Worm (Caenorhabditis elegans) whole organism, late embryonic: Measurements from ENCODE around the gene T24D3.2.

Experiments
- C08G9.2 ChIP-seq: sonication (generic microtip); optimal IDR thresholded peaks from 2 replicates; lab custom pipeline; 2016; ENCODE audit warnings: mild to moderate bottlenecking, missing genetic modification characterization, moderate library complexity, missing compliant biosample characterization
- C38D4.7 ChIP-seq: fragments of 200-800 bp; sonication (Bioruptor generic); optimal IDR thresholded peaks from 2 replicates; lab custom pipeline; 2018; ENCODE audit warnings: mild to moderate bottlenecking, missing genetic modification characterization, moderate library complexity, missing compliant biosample characterization
- K02D7.2 ChIP-seq: sonication (generic microtip); optimal IDR thresholded peaks from 2 replicates; lab custom pipeline; 2017; ENCODE audit warnings: mild to moderate bottlenecking, missing genetic modification characterization, missing compliant biosample characterization
- K09A11.1 ChIP-seq: sonication (generic microtip); optimal IDR thresholded peaks from 2 replicates; lab custom pipeline; 2017; ENCODE audit warnings: antibody characterized with exemption, mild to moderate bottlenecking, missing genetic modification characterization, missing compliant biosample characterization; ENCODE audit not compliant: insufficient read depth
- T23F11.4 ChIP-seq: fragments of 200-800 bp; sonication (Bioruptor generic); optimal IDR thresholded peaks from 2 replicates; lab custom pipeline; 2018; ENCODE audit warnings: mild to moderate bottlenecking, missing genetic modification characterization, missing compliant biosample characterization
- Y22D7AL.16 ChIP-seq: sonication (generic microtip); optimal IDR thresholded peaks from 2 replicates; lab custom pipeline; 2016; ENCODE audit warnings: missing genetic modification characterization, missing compliant biosample characterization
- ahr-1 ChIP-seq: sonication (generic microtip); optimal IDR thresholded peaks from 2 replicates; lab custom pipeline; 2016; ENCODE audit warnings: missing genetic modification characterization, missing compliant biosample characterization
- ceh-14 ChIP-seq: sonication (generic microtip); optimal IDR thresholded peaks from 2 replicates; lab custom pipeline; 2016; ENCODE audit warnings: missing genotype, missing genetic modification characterization, missing compliant biosample characterization
- ceh-19 ChIP-seq: fragments of 200-800 bp; sonication (Bioruptor generic); optimal IDR thresholded peaks from 2 replicates; lab custom pipeline; 2018; ENCODE audit warnings: mild to moderate bottlenecking, missing genetic modification characterization, missing compliant biosample characterization
- ceh-30 ChIP-seq: fragments of 150-350 bp; optimal IDR thresholded peaks from 2 replicates; lab custom pipeline; 2014; ENCODE audit warnings: missing biosample characterization, missing genetic modification characterization
- ceh-31 ChIP-seq: sonication (generic microtip); optimal IDR thresholded peaks from 2 replicates; lab custom pipeline; 2016; ENCODE audit warnings: missing genetic modification characterization, missing compliant biosample characterization
- ceh-48 ChIP-seq: sonication (generic microtip); optimal IDR thresholded peaks from 2 replicates; lab custom pipeline; 2016; ENCODE audit warnings: missing genetic modification characterization, inconsistent platforms, missing compliant biosample characterization
- ceh-6 ChIP-seq: fragments of 200-800 bp; sonication (Bioruptor generic); optimal IDR thresholded peaks from 2 replicates; lab custom pipeline; 2018; ENCODE audit warnings: mild to moderate bottlenecking, missing genetic modification characterization, missing compliant biosample characterization
- ceh-9 ChIP-seq: sonication (generic microtip); optimal IDR thresholded peaks from 2 replicates; lab custom pipeline; 2016; ENCODE audit warnings: mild to moderate bottlenecking, missing genetic modification characterization, inconsistent platforms, missing compliant biosample characterization
- che-1 ChIP-seq: sonication (generic microtip); optimal IDR thresholded peaks from 2 replicates; lab custom pipeline; 2016; ENCODE audit warnings: mild to moderate bottlenecking, missing genetic modification characterization, missing compliant biosample characterization
- dve-1 ChIP-seq: sonication (generic microtip); optimal IDR thresholded peaks from 2 replicates; lab custom pipeline; 2017; ENCODE audit warnings: antibody characterized with exemption, mild to moderate bottlenecking, missing genetic modification characterization, missing compliant biosample characterization
- elt-2 ChIP-seq: sonication (generic microtip); optimal IDR thresholded peaks from 2 replicates; lab custom pipeline; 2016; ENCODE audit warnings: missing genetic modification reagents, missing genetic modification characterization, missing compliant biosample characterization
- ets-4 ChIP-seq: sonication (generic microtip); optimal IDR thresholded peaks from 2 replicates; lab custom pipeline; 2016; ENCODE audit warnings: missing genetic modification characterization, missing compliant biosample characterization
- fax-1 ChIP-seq: sonication (generic microtip); optimal IDR thresholded peaks from 2 replicates; lab custom pipeline; 2016; ENCODE audit warnings: missing genotype, missing genetic modification characterization, missing compliant biosample characterization
- fkh-6 ChIP-seq: sonication (generic microtip); optimal IDR thresholded peaks from 2 replicates; lab custom pipeline; 2016; ENCODE audit warnings: missing genetic modification characterization, missing compliant biosample characterization
- gmeb-2 ChIP-seq: sonication (generic microtip); optimal IDR thresholded peaks from 2 replicates; lab custom pipeline; 2016; ENCODE audit warnings: missing genetic modification characterization, inconsistent platforms, missing compliant biosample characterization
- hlh-13 ChIP-seq: fragments of 200-800 bp; sonication (Bioruptor generic); optimal IDR thresholded peaks from 2 replicates; lab custom pipeline; 2018; ENCODE audit warnings: mild to moderate bottlenecking, missing genetic modification characterization, missing compliant biosample characterization
- hlh-15 ChIP-seq: sonication (generic microtip); optimal IDR thresholded peaks from 2 replicates; lab custom pipeline; 2016; ENCODE audit warnings: missing genetic modification characterization, missing compliant biosample characterization
- hlh-30 ChIP-seq: sonication (generic microtip); optimal IDR thresholded peaks from 2 replicates; lab custom pipeline; 2017; ENCODE audit warnings: antibody characterized with exemption, missing genetic modification characterization, missing compliant biosample characterization; ENCODE audit not compliant: insufficient read depth
- hlh-6 ChIP-seq: sonication (generic microtip); optimal IDR thresholded peaks from 2 replicates; lab custom pipeline; 2016; ENCODE audit warnings: missing genotype, missing genetic modification characterization, missing compliant biosample characterization
- hlh-8 ChIP-seq: sonication (generic microtip); optimal IDR thresholded peaks from 2 replicates; lab custom pipeline; 2016; ENCODE audit warnings: missing genotype, missing genetic modification characterization, missing compliant biosample characterization
- lim-6 ChIP-seq: sonication (generic microtip); optimal IDR thresholded peaks from 2 replicates; lab custom pipeline; 2016; ENCODE audit warnings: missing genetic modification characterization, missing compliant biosample characterization
- lin-11 ChIP-seq: fragments of 200-800 bp; sonication (Bioruptor generic); optimal IDR thresholded peaks from 2 replicates; lab custom pipeline; 2018; ENCODE audit warnings: mild to moderate bottlenecking, missing genetic modification characterization, missing compliant biosample characterization
- nfya-1 ChIP-seq: sonication (generic microtip); optimal IDR thresholded peaks from 2 replicates; lab custom pipeline; 2017; ENCODE audit warnings: missing genetic modification characterization, mild to moderate bottlenecking, missing compliant biosample characterization, antibody characterized with exemption, moderate library complexity
- nhr-232 ChIP-seq: sonication (generic microtip); optimal IDR thresholded peaks from 2 replicates; lab custom pipeline; 2016; ENCODE audit warnings: missing genetic modification characterization, missing compliant biosample characterization
- odd-2 ChIP-seq: sonication (generic microtip); optimal IDR thresholded peaks from 2 replicates; lab custom pipeline; 2017; ENCODE audit warnings: antibody characterized with exemption, mild to moderate bottlenecking, missing genetic modification characterization, missing compliant biosample characterization
- pat-9 ChIP-seq: fragments of 200-800 bp; sonication (Bioruptor generic); optimal IDR thresholded peaks from 2 replicates; lab custom pipeline; 2018; ENCODE audit warnings: mild to moderate bottlenecking, missing genetic modification characterization, moderate library complexity, missing compliant biosample characterization
- pax-1 ChIP-seq: fragments of 150-350 bp; optimal IDR thresholded peaks from 2 replicates; lab custom pipeline; 2014; ENCODE audit warnings: missing biosample characterization, missing genetic modification characterization
- pha-2 ChIP-seq: sonication (generic microtip); optimal IDR thresholded peaks from 2 replicates; lab custom pipeline; 2017; ENCODE audit warnings: mild to moderate bottlenecking, missing genetic modification characterization, missing compliant biosample characterization
- ref-2 ChIP-seq: sonication (generic microtip); optimal IDR thresholded peaks from 2 replicates; lab custom pipeline; 2016; ENCODE audit warnings: missing genetic modification characterization, missing compliant biosample characterization
- sdc-2 ChIP-seq: sonication (generic microtip); optimal IDR thresholded peaks from 2 replicates; lab custom pipeline; 2016; ENCODE audit warnings: missing genotype, missing genetic modification characterization, missing compliant biosample characterization
- sox-2 ChIP-seq: fragments of 200-800 bp; sonication (Bioruptor generic); IDR thresholded peaks from 2 replicates; pipeline ENCODE4 v1.3.6; 2022; ENCODE audit warnings: missing genetic modification reagents, missing genetic modification characterization, missing compliant biosample characterization
- sox-4 ChIP-seq: sonication (generic microtip); optimal IDR thresholded peaks from 2 replicates; lab custom pipeline; 2017; ENCODE audit warnings: mild to moderate bottlenecking, missing genetic modification characterization, inconsistent platforms, missing compliant biosample characterization
- tbx-2 ChIP-seq: sonication (generic microtip); optimal IDR thresholded peaks from 2 replicates; lab custom pipeline; 2016; ENCODE audit warnings: missing genetic modification characterization, missing compliant biosample characterization
- tbx-7 ChIP-seq: sonication (generic microtip); optimal IDR thresholded peaks from 2 replicates; lab custom pipeline; 2016; ENCODE audit warnings: missing genotype, missing genetic modification characterization, missing compliant biosample characterization
- ttx-3 ChIP-seq: sonication (generic microtip); optimal IDR thresholded peaks from 2 replicates; lab custom pipeline; 2016; ENCODE audit warnings: missing genetic modification reagents, missing genetic modification characterization, missing compliant biosample characterization
- unc-3 ChIP-seq, 2 experiments: fragments of 200-800 bp in 1 of 2; sonication (Bioruptor generic) in 1 of 2; sonication (generic microtip) in 1 of 2; conservative IDR thresholded peaks in 1 of 2; optimal IDR thresholded peaks in 1 of 2; 2 replicates each; pipeline versions ENCODE4 v1.3.6 to Lab custom; 2016 to 2022; ENCODE audit warnings: missing compliant biosample characterization in 2 of 2, missing genetic modification characterization in 2 of 2, missing genetic modification reagents in 1 of 2
- unc-55 ChIP-seq: sonication (generic microtip); optimal IDR thresholded peaks from 2 replicates; lab custom pipeline; 2017; ENCODE audit warnings: missing biosample characterization, missing genetic modification reagents, missing genetic modification characterization
- zip-5 ChIP-seq: sonication (generic microtip); optimal IDR thresholded peaks from 2 replicates; lab custom pipeline; 2016; ENCODE audit warnings: missing genetic modification characterization, missing compliant biosample characterization
- ztf-16 ChIP-seq: sonication (generic microtip); optimal IDR thresholded peaks from 2 replicates; lab custom pipeline; 2017; ENCODE audit warnings: missing genetic modification characterization, missing compliant biosample characterization

The T24D3.2 gene

DNA sequence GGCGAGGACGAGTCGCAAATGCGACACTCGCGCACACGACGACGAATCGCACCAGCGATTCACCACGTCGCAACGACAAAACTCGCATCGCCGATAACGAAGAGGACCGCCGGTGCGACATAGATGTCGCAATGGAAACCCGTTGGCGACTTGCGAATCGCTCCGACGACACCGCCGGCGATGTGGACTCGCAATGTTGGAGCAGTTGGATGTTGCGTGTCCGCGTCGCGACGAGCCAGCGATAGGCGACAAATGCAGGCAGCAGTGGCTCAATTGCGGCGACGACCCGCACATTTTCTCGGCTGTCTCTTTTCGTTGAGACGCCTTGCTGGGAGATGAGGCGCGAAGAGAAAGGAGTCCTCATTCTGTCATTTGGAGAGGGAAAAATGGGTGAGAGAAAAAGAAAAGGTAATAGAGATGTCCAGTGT is 26.6 kb downstream of the T24D3.2 start (continued):
- no peak for TF ChIP-seq sox-2
- TF ChIP-seq ets-4 (tag; lab: Kevin White, UChicago): peak; percentile 19
- TF ChIP-seq hlh-6 (tag; lab: Kevin White, UChicago): peak; percentile 59
- TF ChIP-seq zip-5: no peak
- peak; percentile 42 for TF ChIP-seq lim-6
- peak; percentile 39 for TF ChIP-seq dve-1 (tag; lab: Kevin White, UChicago)
- TF ChIP-seq ceh-6 (GFP tag; lab: Kevin White, UChicago): peak; percentile 25
- peak; percentile 34 for TF ChIP-seq elt-2 (tag; lab: Kevin White, UChicago)
- TF ChIP-seq tbx-2 (tag; lab: Kevin White, UChicago): peak; percentile 82
- peak; percentile 44 for TF ChIP-seq unc-55 (GFP tag; lab: Kevin White, UChicago)
- TF ChIP-seq gmeb-2 (tag; lab: Kevin White, UChicago): peak; percentile 30
- peak; percentile 80 for TF ChIP-seq ref-2 (tag; lab: Kevin White, UChicago)
- peak; percentile 26 for TF ChIP-seq ceh-19 (GFP tag; lab: Kevin White, UChicago)

DNA sequence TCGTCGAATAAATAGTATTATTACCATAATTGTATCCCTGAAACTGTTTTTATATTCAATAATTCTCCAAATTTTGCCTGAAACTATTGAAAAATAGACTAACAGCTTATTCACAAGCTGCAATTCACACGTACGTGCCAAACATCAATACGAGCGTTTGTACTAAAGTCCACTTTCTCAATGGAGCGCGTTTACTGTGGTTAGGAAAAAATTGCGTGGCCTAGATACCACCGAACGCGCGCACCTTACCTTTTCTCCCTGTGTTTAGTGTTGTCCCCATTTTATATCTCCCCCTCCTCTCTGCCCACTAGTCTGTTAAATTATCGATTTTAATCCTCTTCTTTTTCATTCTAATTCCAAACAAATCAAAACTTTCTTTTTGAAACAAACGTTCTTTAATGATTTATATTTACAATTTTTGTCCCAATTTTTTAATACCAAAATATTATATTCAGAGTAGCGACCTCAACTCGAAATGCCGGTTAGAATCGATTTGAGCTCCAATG is 28.8 kb downstream of the T24D3.2 start, which contains the start of the genes T18D3.9 and T18D3.1:
T18D3.9 (minus strand) TSS at position 168 of the 506 bp plus-strand sequence.
T18D3.1 (plus strand) TSS at position 456 of the 506 bp plus-strand sequence.
- TF ChIP-seq Y22D7AL.16 (tag; lab: Kevin White, UChicago) (no peak), ceh-6 (GFP tag; lab: Kevin White, UChicago) (no peak), tbx-2 (tag; lab: Kevin White, UChicago) (peak; percentile 30), ref-2 (tag; lab: Kevin White, UChicago) (peak; percentile 33), unc-3 (GFP tag; conservative IDR thresholded peaks at IDR 0.05; lab: Robert Waterston, UW) (no peak), unc-3 (tag; optimal IDR thresholded peaks at IDR 0.05; lab: Kevin White, UChicago) (no peak), ceh-48 (tag; lab: Kevin White, UChicago) (peak; percentile 36), T23F11.4 (no peak), che-1 (tag; lab: Kevin White, UChicago) (no peak), tbx-7 (tag; lab: Kevin White, UChicago) (no peak), ceh-19 (GFP tag; lab: Kevin White, UChicago) (no peak), nfya-1 (peak; percentile 16), ceh-31 (tag; lab: Kevin White, UChicago) (peak; percentile 42), ceh-30 (no peak)

DNA sequence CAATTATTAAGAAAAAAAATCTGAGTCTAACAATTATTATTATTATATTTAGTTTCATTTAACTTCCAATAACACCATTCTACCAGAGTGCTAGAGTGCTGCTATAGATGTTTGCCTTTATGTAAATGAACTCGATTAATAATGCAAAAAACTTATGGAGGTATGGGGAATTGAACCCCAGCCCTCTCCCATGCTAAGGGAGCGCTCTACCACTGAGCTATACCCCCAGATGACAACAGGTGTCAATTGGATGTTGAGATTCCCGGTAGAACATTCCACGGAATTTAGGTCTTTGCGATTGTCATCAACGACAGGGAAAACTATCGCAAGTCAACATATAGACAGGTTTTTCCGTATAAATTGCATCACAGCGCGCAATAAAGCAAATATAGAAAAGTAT is 32.5 kb downstream of the T24D3.2 start:
- TF ChIP-seq ref-2 (tag; lab: Kevin White, UChicago) (peak; percentile 47), hlh-30 (tag; lab: Kevin White, UChicago) (no peak), lin-11 (no peak), C38D4.7 (peak; percentile 61), pat-9 (tag; lab: Kevin White, UChicago) (peak; percentile 69), sox-4 (tag; lab: Kevin White, UChicago) (peak; percentile 50), lim-6 (no peak), fax-1 (peak; percentile 30), nhr-232 (tag; lab: Kevin White, UChicago) (peak; percentile 36), ceh-48 (tag; lab: Kevin White, UChicago) (peak; percentile 17), ceh-19 (GFP tag; lab: Kevin White, UChicago) (peak; percentile 70), pha-2 (tag; lab: Kevin White, UChicago) (peak; percentile 67), ttx-3 (peak; percentile 41), pax-1 (tag; lab: Kevin White, UChicago) (no peak), K02D7.2 (peak; percentile 53), fkh-6 (tag; lab: Kevin White, UChicago) (peak; percentile 39), ceh-9 (tag; lab: Kevin White, UChicago) (peak; percentile 42), hlh-8 (tag; lab: Kevin White, UChicago) (no peak), ztf-16 (tag; lab: Kevin White, UChicago) (peak; percentile 47), C08G9.2 (tag; lab: Kevin White, UChicago) (no peak), T23F11.4 (peak; percentile 40), Y22D7AL.16 (tag; lab: Kevin White, UChicago) (peak; percentile 55), gmeb-2 (tag; lab: Kevin White, UChicago) (peak; percentile 66), hlh-13 (peak; percentile 46), odd-2 (tag; lab: Kevin White, UChicago) (peak; percentile 4), K09A11.1 (tag; lab: Kevin White, UChicago) (no peak), sdc-2 (tag; lab: Kevin White, UChicago) (peak; percentile 52), ceh-14 (tag; lab: Kevin White, UChicago) (peak; percentile 45), unc-55 (GFP tag; lab: Kevin White, UChicago) (no peak), ahr-1 (tag; lab: Kevin White, UChicago) (no peak), hlh-15 (peak; percentile 10)
